Worm (Caenorhabditis elegans) whole organism, L4 larva: ENCODE results near the gene K10D2.5.

ENCODE experiments used
- D1046.2 ChIP-seq: fragments of 200-800 bp; sonication (Bioruptor generic); IDR thresholded peaks from 2 replicates; pipeline ENCODE4 v1.3.6; 2022; ENCODE audit warnings: missing genetic modification characterization, missing compliant biosample characterization
- F26F4.8 ChIP-seq: fragments of 200-800 bp; sonication (Bioruptor generic); conservative IDR thresholded peaks from 2 replicates; pipeline ENCODE4 v1.3.6; 2022; ENCODE audit warnings: missing genetic modification characterization, missing compliant biosample characterization
- F44E2.7 ChIP-seq: fragments of 200-800 bp; sonication (Bioruptor generic); IDR thresholded peaks from 2 replicates; pipeline ENCODE4 v2.1.2; 2022; ENCODE audit warnings: missing genetic modification characterization, missing compliant biosample characterization
- R02D3.7 ChIP-seq: fragments of 150-350 bp; sonication (generic microtip); optimal IDR thresholded peaks from 3 replicates; lab custom pipeline; 2014; ENCODE audit warnings: missing biosample characterization, missing genetic modification characterization
- T20F7.1 ChIP-seq: fragments of 200-800 bp; sonication (Bioruptor generic); optimal IDR thresholded peaks from 2 replicates; lab custom pipeline; 2018; ENCODE audit warnings: mild to moderate bottlenecking, missing genetic modification characterization, missing compliant biosample characterization
- ZK337.2 ChIP-seq: fragments of 200-800 bp; sonication (Bioruptor generic); IDR thresholded peaks from 2 replicates; pipeline ENCODE4 v1.3.6; 2022; ENCODE audit warnings: missing genetic modification reagents, missing genetic modification characterization, missing compliant biosample characterization
- aly-2 ChIP-seq: sonication (generic microtip); optimal IDR thresholded peaks from 2 replicates; lab custom pipeline; 2018; ENCODE audit warnings: missing biosample characterization, missing genetic modification characterization
- arid-1 ChIP-seq: fragments of 200-800 bp; sonication (Bioruptor generic); conservative IDR thresholded peaks from 2 replicates; pipeline ENCODE4 v1.3.6; 2022; ENCODE audit warnings: missing genetic modification reagents, missing genetic modification characterization, missing compliant biosample characterization
- attf-4 ChIP-seq: sonication (generic microtip); optimal IDR thresholded peaks from 3 replicates; lab custom pipeline; 2017; ENCODE audit warnings: missing biosample characterization, missing genetic modification characterization
- ceh-28 ChIP-seq: fragments of 150-350 bp; optimal IDR thresholded peaks from 2 replicates; lab custom pipeline; 2014; ENCODE audit warnings: missing biosample characterization, missing genetic modification reagents, missing genetic modification characterization
- ceh-62 ChIP-seq: sonication (generic microtip); optimal IDR thresholded peaks from 2 replicates; lab custom pipeline; 2017; ENCODE audit warnings: missing biosample characterization, missing genetic modification characterization
- ces-1 ChIP-seq: fragments of 150-350 bp; sonication (generic microtip); optimal IDR thresholded peaks from 4 replicates; lab custom pipeline; 2014; ENCODE audit warnings: missing biosample characterization, missing genetic modification reagents, missing genetic modification characterization
- cey-2 ChIP-seq: sonication (generic microtip); optimal IDR thresholded peaks from 3 replicates; lab custom pipeline; 2017; ENCODE audit warnings: missing genetic modification characterization, mild to moderate bottlenecking, missing compliant biosample characterization, antibody characterized with exemption, borderline replicate concordance; ENCODE audit not compliant: insufficient read depth
- daf-12 ChIP-seq: fragments of 150-350 bp; optimal IDR thresholded peaks from 2 replicates; lab custom pipeline; 2014; ENCODE audit warnings: missing biosample characterization, missing genetic modification reagents, missing genetic modification characterization
- daf-16 ChIP-seq, 3 experiments: sonication (generic microtip); optimal IDR thresholded peaks; 2 replicates each; lab custom pipeline; 2016 to 2017; ENCODE audit warnings: missing genetic modification characterization in 3 of 3, missing genetic modification reagents in 3 of 3, mild to moderate bottlenecking in 2 of 3, missing compliant biosample characterization in 2 of 3, missing biosample characterization in 1 of 3, moderate library complexity in 1 of 3
- daf-19 ChIP-seq: fragments of 200-800 bp; sonication (Bioruptor generic); conservative IDR thresholded peaks from 2 replicates; pipeline ENCODE4 v1.3.6; 2022; ENCODE audit warnings: missing genetic modification characterization, missing compliant biosample characterization
- dmd-6 ChIP-seq: fragments of 200-800 bp; sonication (Bioruptor generic); IDR thresholded peaks from 2 replicates; pipeline ENCODE4 v1.3.6; 2022; ENCODE audit warnings: missing genetic modification reagents, missing genetic modification characterization, missing compliant biosample characterization
- dmd-9 ChIP-seq: fragments of 200-800 bp; sonication (Bioruptor generic); IDR thresholded peaks from 2 replicates; pipeline ENCODE4 v1.3.6; 2022; ENCODE audit warnings: missing genetic modification reagents, missing genetic modification characterization, missing compliant biosample characterization
- duxl-1 ChIP-seq: sonication (generic microtip); optimal IDR thresholded peaks from 2 replicates; lab custom pipeline; 2016; ENCODE audit warnings: mild to moderate bottlenecking, missing genetic modification characterization, moderate library complexity, missing compliant biosample characterization; ENCODE audit not compliant: poor library complexity
- dve-1 ChIP-seq: sonication (generic microtip); optimal IDR thresholded peaks from 2 replicates; lab custom pipeline; 2017; ENCODE audit warnings: antibody characterized with exemption, mild to moderate bottlenecking, missing genetic modification characterization, missing compliant biosample characterization; ENCODE audit not compliant: insufficient read depth
- egl-43 ChIP-seq: fragments of 200-800 bp; sonication (Bioruptor generic); IDR thresholded peaks from 2 replicates; pipeline ENCODE4 v1.3.6; 2022; ENCODE audit warnings: missing genetic modification reagents, missing genetic modification characterization, missing compliant biosample characterization
- jun-1 ChIP-seq: fragments of 150-350 bp; optimal IDR thresholded peaks from 2 replicates; lab custom pipeline; 2014; ENCODE audit warnings: missing biosample characterization, missing genetic modification reagents, missing genetic modification characterization
- lim-7 ChIP-seq: fragments of 200-800 bp; sonication (Bioruptor generic); IDR thresholded peaks from 2 replicates; pipeline ENCODE4 v1.3.6; 2022; ENCODE audit warnings: missing genetic modification characterization, missing compliant biosample characterization
- lin-15B ChIP-seq: fragments of 150-350 bp; sonication (generic microtip); optimal IDR thresholded peaks from 3 replicates; lab custom pipeline; 2014; ENCODE audit warnings: missing biosample characterization, missing genetic modification characterization
- lin-29 ChIP-seq: fragments of 200-800 bp; sonication (Bioruptor generic); IDR thresholded peaks from 2 replicates; pipeline ENCODE4 v1.3.6; 2022; ENCODE audit warnings: missing genetic modification reagents, missing genetic modification characterization, missing compliant biosample characterization
- lin-39 ChIP-seq: fragments of 150-350 bp; optimal IDR thresholded peaks from 2 replicates; lab custom pipeline; 2014; ENCODE audit warnings: missing biosample characterization, missing genetic modification reagents, missing genetic modification characterization
- lsy-2 ChIP-seq, 2 experiments: fragments of 150-350 bp in 1 of 2; sonication (generic microtip) in 1 of 2; optimal IDR thresholded peaks; 2 replicates each; lab custom pipeline; 2014 to 2017; ENCODE audit warnings: missing biosample characterization in 2 of 2, missing genetic modification characterization in 2 of 2
- madf-5 ChIP-seq, 2 experiments: fragments of 200-800 bp; sonication (Bioruptor generic); IDR thresholded peaks; 2 replicates each; pipeline ENCODE4 v1.3.6; 2022; ENCODE audit warnings: missing compliant biosample characterization in 2 of 2, missing genetic modification characterization in 2 of 2
- mdt-29 ChIP-seq: fragments of 200-800 bp; sonication (Bioruptor generic); IDR thresholded peaks from 2 replicates; pipeline ENCODE4 v1.3.6; 2022; ENCODE audit warnings: missing genetic modification reagents, missing genetic modification characterization, missing compliant biosample characterization
- nhr-10 ChIP-seq: fragments of 150-350 bp; optimal IDR thresholded peaks from 2 replicates; lab custom pipeline; 2014; ENCODE audit warnings: missing biosample characterization, missing genetic modification characterization
- nhr-11 ChIP-seq: fragments of 150-350 bp; optimal IDR thresholded peaks from 2 replicates; lab custom pipeline; 2014; ENCODE audit warnings: missing biosample characterization, missing genetic modification characterization
- nhr-41 ChIP-seq: fragments of 200-800 bp; sonication (Bioruptor generic); IDR thresholded peaks from 2 replicates; pipeline ENCODE4 v1.3.6; 2022; ENCODE audit warnings: missing genetic modification reagents, missing genetic modification characterization, missing compliant biosample characterization
- nhr-48 ChIP-seq: sonication (generic microtip); optimal IDR thresholded peaks from 2 replicates; lab custom pipeline; 2016; ENCODE audit warnings: mild to moderate bottlenecking, missing genetic modification characterization, missing compliant biosample characterization
- nhr-76 ChIP-seq: fragments of 150-350 bp; optimal IDR thresholded peaks from 2 replicates; lab custom pipeline; 2014; ENCODE audit warnings: missing biosample characterization, missing genetic modification characterization
- pqm-1 ChIP-seq: sonication (generic microtip); optimal IDR thresholded peaks from 2 replicates; lab custom pipeline; 2017; ENCODE audit warnings: missing biosample characterization, missing genetic modification characterization
- rbr-2 ChIP-seq: sonication (generic microtip); optimal IDR thresholded peaks from 2 replicates; lab custom pipeline; 2016; ENCODE audit warnings: missing genotype, missing genetic modification characterization, missing compliant biosample characterization
- set-16 ChIP-seq: fragments of 200-800 bp; sonication (Bioruptor generic); IDR thresholded peaks from 2 replicates; pipeline ENCODE4 v1.3.6; 2022; ENCODE audit warnings: missing genetic modification reagents, missing genetic modification characterization, missing compliant biosample characterization
- spr-3 ChIP-seq: fragments of 200-800 bp; sonication (Bioruptor generic); optimal IDR thresholded peaks from 2 replicates; lab custom pipeline; 2018; ENCODE audit warnings: mild to moderate bottlenecking, missing genetic modification characterization, missing compliant biosample characterization
- tra-1 ChIP-seq: fragments of 200-800 bp; sonication (Bioruptor generic); IDR thresholded peaks from 2 replicates; pipeline ENCODE4 v1.3.6; 2022; ENCODE audit warnings: missing genetic modification reagents, missing genetic modification characterization, missing compliant biosample characterization
- unc-39 ChIP-seq: sonication (generic microtip); optimal IDR thresholded peaks from 2 replicates; lab custom pipeline; 2017; ENCODE audit warnings: missing biosample characterization, missing genetic modification characterization
- unc-62 ChIP-seq, 3 experiments: fragments of 150-350 bp in 1 of 3; sonication (generic microtip); optimal IDR thresholded peaks in 2 of 3; peaks in 1 of 3; 1 replicate in 1 of 3; 2 replicates in 2 of 3; lab custom pipeline; 2014 to 2017; ENCODE audit warnings: missing biosample characterization in 3 of 3, missing genetic modification characterization in 3 of 3, missing genetic modification reagents in 3 of 3, missing genotype in 1 of 3
- zip-2 ChIP-seq: fragments of 150-350 bp; optimal IDR thresholded peaks from 2 replicates; lab custom pipeline; 2014; ENCODE audit warnings: missing biosample characterization, missing genetic modification characterization
- ztf-11 ChIP-seq: fragments of 150-350 bp; optimal IDR thresholded peaks from 2 replicates; lab custom pipeline; 2014; ENCODE audit warnings: missing biosample characterization, missing genetic modification characterization

Gene K10D2.5

ce11 chrIII:5202641-5203040 is 30.1 kb downstream of the K10D2.5 start (continued):
- no peak for TF ChIP-seq ztf-11
- no peak for TF ChIP-seq spr-3 (GFP tag; lab: Kevin White, UChicago)
- no peak for TF ChIP-seq lin-29 (GFP tag; lab: Robert Waterston, UW)
- TF ChIP-seq nhr-76, result no peak
- TF ChIP-seq set-16 (GFP tag; lab: Robert Waterston, UW), result no peak
- no peak for TF ChIP-seq ceh-62 (tag; lab: Kevin White, UChicago)
- TF ChIP-seq jun-1, result no peak
- peak; percentile 46 for TF ChIP-seq T20F7.1 (GFP tag; lab: Kevin White, UChicago)
- TF ChIP-seq dve-1 (tag; lab: Kevin White, UChicago), result peak; percentile 94
- TF ChIP-seq dmd-9 (GFP tag; lab: Robert Waterston, UW), result no peak
- no peak for TF ChIP-seq daf-12
- no peak for TF ChIP-seq ces-1 (GFP tag; lab: Kevin White, UChicago)
- no peak for TF ChIP-seq mdt-29
- TF ChIP-seq pqm-1 (tag; lab: Kevin White, UChicago), result peak; percentile 54
- 0 out of 2 replicates have a peak, but pooled peaks have one; percentile 27 for TF ChIP-seq tra-1 (GFP tag; lab: Robert Waterston, UW)
- peak; percentile 11 for TF ChIP-seq nhr-48 (tag; lab: Kevin White, UChicago)
- TF ChIP-seq unc-62 (GFP tag; optimal IDR thresholded peaks at IDR 0.05 in 1 of 2; lab: Kevin White, UChicago), result no peak
- TF ChIP-seq unc-62 (tag; optimal IDR thresholded peaks at IDR 0.05; lab: Kevin White, UChicago), result no peak
- no peak for TF ChIP-seq ZK337.2 (GFP tag; lab: Robert Waterston, UW)
- no peak for TF ChIP-seq F44E2.7 (GFP tag; lab: Robert Waterston, UW)
- TF ChIP-seq lin-15B (tag; lab: Kevin White, UChicago), result no peak
- TF ChIP-seq lsy-2 (tag; optimal IDR thresholded peaks at IDR 0.05; lab: Kevin White, UChicago), result peak; percentile 19 to 55
- no peak for TF ChIP-seq duxl-1 (tag; lab: Kevin White, UChicago)
- TF ChIP-seq arid-1 (GFP tag; lab: Robert Waterston, UW), result no peak
- peak; percentile 47 for TF ChIP-seq nhr-10 (tag; lab: Kevin White, UChicago)
- no peak for TF ChIP-seq nhr-41
- no peak for TF ChIP-seq R02D3.7 (tag; lab: Kevin White, UChicago)
- no peak for TF ChIP-seq unc-39 (tag; lab: Kevin White, UChicago)
- TF ChIP-seq aly-2 (tag; lab: Kevin White, UChicago), result no peak
- no peak for TF ChIP-seq attf-4 (tag; lab: Kevin White, UChicago)
- TF ChIP-seq F26F4.8 (GFP tag; lab: Robert Waterston, UW), result no peak
- TF ChIP-seq lin-39 (tag; lab: Kevin White, UChicago), result no peak
- no peak for TF ChIP-seq lim-7 (GFP tag; lab: Robert Waterston, UW)
- peak; percentile 69 for TF ChIP-seq dmd-6
- no peak for TF ChIP-seq D1046.2 (GFP tag; lab: Robert Waterston, UW)
- TF ChIP-seq zip-2 (tag; lab: Kevin White, UChicago), result no peak
- no peak for TF ChIP-seq egl-43
- TF ChIP-seq madf-5 (GFP tag; IDR thresholded peaks at IDR 0.05; lab: Robert Waterston, UW), result no peak
- TF ChIP-seq daf-16 (GFP tag; optimal IDR thresholded peaks at IDR 0.05; lab: Kevin White, UChicago), result no peak
- peak; percentile 85 for TF ChIP-seq daf-16 (tag; optimal IDR thresholded peaks at IDR 0.05; lab: Kevin White, UChicago)
- TF ChIP-seq nhr-11, result peak; percentile 85
- peak; percentile 28 for TF ChIP-seq rbr-2 (tag; lab: Kevin White, UChicago)
- TF ChIP-seq ceh-28 (tag; lab: Kevin White, UChicago), result no peak
- TF ChIP-seq daf-19 (GFP tag; lab: Robert Waterston, UW), result no peak
- no peak for TF ChIP-seq cey-2
